Worm (Caenorhabditis elegans): ENCODE results near the gene oig-3.

DNA sequence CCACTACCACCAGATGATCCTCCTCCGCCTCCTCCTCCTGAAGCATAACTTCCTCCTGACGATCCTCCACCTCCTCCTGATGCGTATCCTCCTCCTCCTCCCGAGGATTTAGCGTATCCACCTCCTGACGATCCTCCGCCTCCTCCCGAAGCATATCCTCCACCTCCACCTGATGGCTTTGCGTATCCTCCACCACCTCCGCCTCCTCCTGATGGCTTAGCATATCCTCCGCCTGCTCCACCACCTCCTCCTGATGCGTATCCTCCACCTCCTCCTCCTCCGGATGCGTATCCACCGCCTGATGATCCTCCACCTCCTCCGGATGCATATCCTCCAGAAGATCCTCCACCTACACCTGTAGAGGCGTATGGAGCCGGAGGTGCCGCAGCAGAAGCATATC is 15.4 kb downstream of the oig-3 start:
- TF ChIP-seq nhr-237 (tag; optimal IDR thresholded peaks at IDR 0.05) (no peak), ztf-11 (tag; optimal IDR thresholded peaks at IDR 0.05) (no peak), pha-4 (tag; optimal IDR thresholded peaks at IDR 0.05) (no peak), unc-39 (tag; optimal IDR thresholded peaks at IDR 0.05) (no peak), bed-3 (GFP tag; optimal IDR thresholded peaks at IDR 0.05) (no peak), sptf-1 (tag; optimal IDR thresholded peaks at IDR 0.05) (no peak), unc-62 (GFP tag; optimal IDR thresholded peaks at IDR 0.05) (no peak), M03D4.4 (tag; optimal IDR thresholded peaks at IDR 0.05) (no peak), ces-1 (GFP tag; optimal IDR thresholded peaks at IDR 0.05) (no peak), nhr-76 (tag; optimal IDR thresholded peaks at IDR 0.05) (no peak), mep-1 (tag; optimal IDR thresholded peaks at IDR 0.05) (no peak)
